Fruit fly (Drosophila melanogaster) whole organism, embryonic: Measurements from ENCODE around the gene CG43055.
A peak's percentile ranks its signal among the peaks of the same experiment; 100 is the strongest.

Experiments
- B-H2 ChIP-seq: fragments of 200-800 bp; sonication (Bioruptor generic); optimal IDR thresholded peaks from 2 replicates; lab custom pipeline; 2018; ENCODE audit warnings: missing biosample characterization, mild to moderate bottlenecking, missing genetic modification characterization
- Blimp-1 ChIP-seq: fragments of 200-800 bp; sonication (Bioruptor generic); optimal IDR thresholded peaks from 3 replicates; lab custom pipeline; 2018; ENCODE audit warnings: missing biosample characterization, missing genetic modification characterization, mild to moderate bottlenecking, moderate library complexity, missing genetic modification reagents
- CG10209 ChIP-seq: fragments of 200-800 bp; sonication (Bioruptor generic); optimal IDR thresholded peaks from 3 replicates; lab custom pipeline; 2017; ENCODE audit warnings: missing biosample characterization, mild to moderate bottlenecking, missing genetic modification characterization, missing genetic modification reagents
- CG11456 ChIP-seq: fragments of 200-800 bp; sonication (Bioruptor generic); IDR thresholded peaks from 3 replicates; pipeline ENCODE4 v1.3.6; 2022; ENCODE audit warnings: missing biosample characterization, missing genetic modification characterization
- CG11696 ChIP-seq: fragments of 200-800 bp; sonication (Bioruptor generic); IDR thresholded peaks from 2 replicates; pipeline ENCODE4 v1.3.6; 2022; ENCODE audit warnings: missing biosample characterization, missing genetic modification characterization
- CG12071 ChIP-seq: fragments of 200-800 bp; sonication (Bioruptor generic); optimal IDR thresholded peaks from 3 replicates; lab custom pipeline; 2018; ENCODE audit warnings: missing biosample characterization, mild to moderate bottlenecking, missing genetic modification characterization
- CG14014 ChIP-seq: fragments of 200-800 bp; sonication (Bioruptor generic); IDR thresholded peaks from 2 replicates; pipeline ENCODE4 v1.3.6; 2022; ENCODE audit warnings: missing biosample characterization, missing genetic modification characterization
- CG14710 ChIP-seq: fragments of 200-800 bp; sonication (Bioruptor generic); optimal IDR thresholded peaks from 3 replicates; lab custom pipeline; 2019; ENCODE audit warnings: missing biosample characterization, mild to moderate bottlenecking, missing genetic modification characterization, moderate library complexity
- CG15269 ChIP-seq: fragments of 200-800 bp; sonication (Bioruptor generic); optimal IDR thresholded peaks from 2 replicates; lab custom pipeline; 2018; ENCODE audit warnings: missing biosample characterization, mild to moderate bottlenecking, missing genetic modification characterization, moderate library complexity
- CG15514 ChIP-seq: fragments of 200-800 bp; sonication (Bioruptor generic); optimal IDR thresholded peaks from 3 replicates; lab custom pipeline; 2017; ENCODE audit warnings: missing biosample characterization, missing genetic modification characterization, mild to moderate bottlenecking, moderate library complexity, missing genetic modification reagents
- CG17361 ChIP-seq: fragments of 200-800 bp; sonication (Bioruptor generic); IDR thresholded peaks from 3 replicates; pipeline ENCODE4 v1.3.6; 2022; ENCODE audit warnings: missing biosample characterization, missing genetic modification characterization
- CG17612 ChIP-seq: fragments of 200-800 bp; sonication (Bioruptor generic); IDR thresholded peaks from 2 replicates; pipeline ENCODE4 v1.3.6; 2022; ENCODE audit warnings: missing biosample characterization, missing genetic modification characterization
- CG2120 ChIP-seq: fragments of 200-800 bp; sonication (Bioruptor generic); optimal IDR thresholded peaks from 3 replicates; lab custom pipeline; 2016; ENCODE audit warnings: missing biosample characterization, missing genetic modification characterization
- CG2712 ChIP-seq: fragments of 200-800 bp; optimal IDR thresholded peaks from 3 replicates; lab custom pipeline; 2019; ENCODE audit warnings: missing biosample characterization, mild to moderate bottlenecking, missing genetic modification characterization, moderate library complexity
- CG3065 ChIP-seq: fragments of 200-800 bp; sonication (Bioruptor generic); optimal IDR thresholded peaks from 2 replicates; lab custom pipeline; 2016; ENCODE audit warnings: missing biosample characterization, missing genetic modification characterization
- CG34376 ChIP-seq: fragments of 200-800 bp; sonication (Bioruptor generic); optimal IDR thresholded peaks from 2 replicates; lab custom pipeline; 2018; ENCODE audit warnings: missing biosample characterization, mild to moderate bottlenecking, missing genetic modification characterization
- CG34422 ChIP-seq: fragments of 200-800 bp; sonication (Bioruptor generic); IDR thresholded peaks from 3 replicates; pipeline ENCODE4 v1.3.6; 2022; ENCODE audit warnings: missing biosample characterization, missing genetic modification characterization
- CG6854 ChIP-seq: fragments of 200-800 bp; sonication (Bioruptor generic); optimal IDR thresholded peaks from 3 replicates; lab custom pipeline; 2017; ENCODE audit warnings: missing biosample characterization, mild to moderate bottlenecking, missing genetic modification characterization
- CG8290 ChIP-seq, 3 experiments: fragments of 200-800 bp; sonication (Bioruptor generic); optimal IDR thresholded peaks; 2 replicates each; lab custom pipeline; 2016 to 2019; ENCODE audit warnings: missing biosample characterization in 3 of 3, missing genetic modification characterization in 3 of 3, mild to moderate bottlenecking in 2 of 3, moderate library complexity in 1 of 3
- Deaf1 ChIP-seq: fragments of 200-800 bp; optimal IDR thresholded peaks from 3 replicates; lab custom pipeline; 2019; ENCODE audit warnings: missing biosample characterization, mild to moderate bottlenecking, missing genetic modification characterization, moderate library complexity
- Dp ChIP-seq: fragments of 200-800 bp; sonication (Bioruptor generic); optimal IDR thresholded peaks from 2 replicates; lab custom pipeline; 2018; ENCODE audit warnings: missing biosample characterization, mild to moderate bottlenecking, missing genetic modification characterization, moderate library complexity
- Dref ChIP-seq: fragments of 200-800 bp; sonication (Bioruptor generic); IDR thresholded peaks from 2 replicates; pipeline ENCODE4 v1.3.6; 2022; ENCODE audit warnings: missing biosample characterization, missing genetic modification characterization
- E2f2 ChIP-seq: fragments of 200-800 bp; sonication (Bioruptor generic); IDR thresholded peaks from 2 replicates; pipeline ENCODE4 v1.3.6; 2022; ENCODE audit warnings: missing biosample characterization, missing genetic modification characterization
- ERR ChIP-seq: fragments of 200-800 bp; sonication (Bioruptor generic); optimal IDR thresholded peaks from 2 replicates; lab custom pipeline; 2016; ENCODE audit warnings: missing biosample characterization, missing genetic modification characterization
- Eip74EF ChIP-seq, 2 experiments: fragments of 200-800 bp in 1 of 2; fragments of >200 bp in 1 of 2; sonication (Bioruptor generic) in 1 of 2; optimal IDR thresholded peaks; 2 replicates each; lab custom pipeline; 2017 to 2019; ENCODE audit warnings: missing biosample characterization in 2 of 2, missing genetic modification characterization in 2 of 2, mild to moderate bottlenecking in 1 of 2, moderate library complexity in 1 of 2
- Ets97D ChIP-seq: fragments of 200-800 bp; sonication (Bioruptor generic); optimal IDR thresholded peaks from 3 replicates; lab custom pipeline; 2016; ENCODE audit warnings: missing biosample characterization, missing genetic modification characterization
- Fer1 ChIP-seq: fragments of 200-800 bp; sonication (Bioruptor generic); optimal IDR thresholded peaks from 2 replicates; lab custom pipeline; 2017; ENCODE audit warnings: missing biosample characterization, mild to moderate bottlenecking, missing genetic modification characterization
- Fer3 ChIP-seq: fragments of 200-800 bp; sonication (Bioruptor generic); optimal IDR thresholded peaks from 2 replicates; lab custom pipeline; 2018; ENCODE audit warnings: missing biosample characterization, mild to moderate bottlenecking, missing genetic modification characterization, moderate library complexity
- HLH3B ChIP-seq: fragments of 200-800 bp; sonication (Bioruptor generic); IDR thresholded peaks from 2 replicates; pipeline ENCODE4 v1.3.6; 2022; ENCODE audit warnings: missing biosample characterization, missing genetic modification characterization
- MESR4 ChIP-seq: fragments of 200-800 bp; sonication (Bioruptor generic); optimal IDR thresholded peaks from 2 replicates; lab custom pipeline; 2018; ENCODE audit warnings: missing biosample characterization, mild to moderate bottlenecking, missing genetic modification characterization, moderate library complexity
- NFAT ChIP-seq: fragments of 200-800 bp; sonication (Bioruptor generic); IDR thresholded peaks from 2 replicates; pipeline ENCODE4 v1.3.6; 2022; ENCODE audit warnings: missing biosample characterization, missing genetic modification characterization
- Rx ChIP-seq: fragments of 200-800 bp; sonication (Bioruptor generic); IDR thresholded peaks from 2 replicates; pipeline ENCODE4 v1.3.6; 2022; ENCODE audit warnings: missing biosample characterization, missing genetic modification characterization
- YL-1 ChIP-seq: fragments of 200-800 bp; sonication (Bioruptor generic); optimal IDR thresholded peaks from 3 replicates; lab custom pipeline; 2017; ENCODE audit warnings: missing biosample characterization, mild to moderate bottlenecking, missing genetic modification characterization
- ash1 ChIP-seq: fragments of 200-800 bp; sonication (Bioruptor generic); optimal IDR thresholded peaks from 2 replicates; lab custom pipeline; 2018; ENCODE audit warnings: missing biosample characterization, mild to moderate bottlenecking, missing genetic modification characterization
- bbx ChIP-seq: fragments of 200-800 bp; sonication (Bioruptor generic); IDR thresholded peaks from 2 replicates; pipeline ENCODE4 v1.3.6; 2022; ENCODE audit warnings: missing biosample characterization, missing genetic modification characterization; ENCODE audit not compliant: partially characterized antibody
- bcd ChIP-seq: fragments of 200-800 bp; sonication (Bioruptor generic); optimal IDR thresholded peaks from 2 replicates; lab custom pipeline; 2017; ENCODE audit warnings: missing biosample characterization, mild to moderate bottlenecking, missing genetic modification characterization
- chinmo ChIP-seq: fragments of 200-800 bp; sonication (Bioruptor generic); IDR thresholded peaks from 4 replicates; pipeline ENCODE4 v1.3.6; 2022; ENCODE audit warnings: missing biosample characterization, missing genetic modification characterization; ENCODE audit not compliant: partially characterized antibody
- ci ChIP-seq: fragments of 200-800 bp; sonication (Bioruptor generic); IDR thresholded peaks from 3 replicates; pipeline ENCODE4 v1.3.6; 2022; ENCODE audit warnings: missing biosample characterization, missing genetic modification characterization
- ftz-f1 ChIP-seq: fragments of 200-800 bp; sonication (Bioruptor generic); optimal IDR thresholded peaks from 2 replicates; lab custom pipeline; 2016; ENCODE audit warnings: missing biosample characterization, missing genetic modification characterization
- gfzf ChIP-seq: fragments of 200-800 bp; sonication (Bioruptor generic); optimal IDR thresholded peaks from 2 replicates; lab custom pipeline; 2016; ENCODE audit warnings: missing biosample characterization, mild to moderate bottlenecking, missing genetic modification characterization, moderate library complexity
- nom ChIP-seq: fragments of 200-800 bp; sonication (Bioruptor generic); optimal IDR thresholded peaks from 2 replicates; lab custom pipeline; 2017; ENCODE audit warnings: missing biosample characterization, missing genetic modification characterization, mild to moderate bottlenecking, moderate library complexity, missing genetic modification reagents
- onecut ChIP-seq: fragments of 200-800 bp; sonication (Bioruptor generic); IDR thresholded peaks from 2 replicates; pipeline ENCODE4 v1.3.6; 2022; ENCODE audit warnings: missing biosample characterization, missing genetic modification characterization
- peb ChIP-seq: fragments of 200-800 bp; sonication (Bioruptor generic); IDR thresholded peaks from 2 replicates; pipeline ENCODE4 v1.3.6; 2022; ENCODE audit warnings: missing biosample characterization, missing genetic modification characterization
- rib ChIP-seq: fragments of 200-800 bp; sonication (Bioruptor generic); IDR thresholded peaks from 2 replicates; pipeline ENCODE4 v1.3.6; 2022; ENCODE audit warnings: missing biosample characterization, missing genetic modification characterization
- run ChIP-seq: fragments of 200-800 bp; sonication (Bioruptor generic); optimal IDR thresholded peaks from 3 replicates; lab custom pipeline; 2018; ENCODE audit warnings: missing biosample characterization, mild to moderate bottlenecking, missing genetic modification characterization
- slbo ChIP-seq: fragments of 200-800 bp; sonication (Bioruptor generic); IDR thresholded peaks from 2 replicates; pipeline ENCODE4 v1.3.6; 2022; ENCODE audit warnings: missing biosample characterization, missing genetic modification characterization
- sob ChIP-seq: fragments of 200-800 bp; sonication (Bioruptor generic); IDR thresholded peaks from 2 replicates; pipeline ENCODE4 v1.3.6; 2022; ENCODE audit warnings: missing biosample characterization, missing genetic modification characterization
- sug ChIP-seq: fragments of 200-800 bp; optimal IDR thresholded peaks from 2 replicates; lab custom pipeline; 2019; ENCODE audit warnings: missing biosample characterization, mild to moderate bottlenecking, missing genetic modification characterization, moderate library complexity
- zfh1 ChIP-seq: fragments of 200-800 bp; sonication (Bioruptor generic); IDR thresholded peaks from 3 replicates; pipeline ENCODE4 v1.3.6; 2022; ENCODE audit warnings: missing biosample characterization, missing genetic modification characterization

The CG43055 gene

DNA sequence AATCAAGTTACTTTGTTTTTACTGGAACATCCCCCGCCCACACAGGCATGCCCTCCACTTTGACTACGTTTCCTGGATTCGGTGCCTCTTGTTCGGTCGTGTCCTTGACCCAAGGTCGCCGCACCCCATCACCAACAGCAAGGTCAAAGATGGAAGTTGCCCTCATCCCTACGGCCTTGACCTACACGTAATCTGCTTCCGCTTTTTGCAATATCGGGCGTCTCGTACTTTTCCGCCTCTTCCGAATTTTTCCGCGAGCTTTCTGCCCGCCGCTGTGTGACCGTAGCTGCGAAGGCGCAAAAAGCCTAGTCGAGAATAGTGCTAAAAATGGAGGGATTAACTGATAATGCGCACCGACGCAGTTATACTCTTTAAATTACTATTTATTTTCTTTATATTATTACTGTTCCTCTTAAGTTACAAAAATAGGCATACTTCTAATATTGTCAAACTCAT, 45.6 kb downstream of the CG43055 start, which contains the start of gene Gs1l (continued):
- TF ChIP-seq NFAT (GFP tag; lab: Robert Waterston, UW) (peak; percentile 94), MESR4 (GFP tag; lab: Kevin White, UChicago) (peak; percentile 35), CG14014 (GFP tag; lab: Robert Waterston, UW) (peak; percentile 35; the same call in 1 of the 2 replicates), Dp (GFP tag; lab: Kevin White, UChicago) (peak; percentile 54), Fer3 (peak; percentile 5), onecut (GFP tag; lab: Robert Waterston, UW) (no peak), CG15514 (peak; percentile 37), Ets97D (GFP tag; lab: Kevin White, UChicago) (peak; percentile 5), HLH3B (GFP tag; lab: Robert Waterston, UW) (no peak), YL-1 (GFP tag; lab: Kevin White, UChicago) (peak; percentile 18), bcd (peak; percentile 45), CG17612 (no peak), CG34376 (peak; percentile 36), CG15269 (tag; lab: Kevin White, UChicago) (peak; percentile 49), Rx (no peak), ERR (GFP tag; lab: Kevin White, UChicago) (peak; percentile 88), Blimp-1 (GFP tag; lab: Kevin White, UChicago) (peak; percentile 22), CG11696 (GFP tag; lab: Robert Waterston, UW) (0 out of 2 replicates have a peak, but pooled peaks have one; percentile 8), CG12071 (GFP tag; lab: Kevin White, UChicago) (no peak), Dref (GFP tag; lab: Robert Waterston, UW) (0 out of 2 replicates have a peak, but pooled peaks have one; percentile 28), peb (GFP tag; lab: Robert Waterston, UW) (no peak), ftz-f1 (GFP tag; lab: Kevin White, UChicago) (peak; percentile 88), ci (peak; percentile 47; the same call in 2 of the 3 replicates), CG10209 (no peak), CG34422 (peak; percentile 36; the same call in 1 of the 3 replicates), CG3065 (no peak), Deaf1 (tag; lab: Kevin White, UChicago) (peak; percentile 23), E2f2 (peak; percentile 77), sob (peak; percentile 38; the same call in 1 of the 2 replicates), ash1 (no peak), Fer1 (peak; percentile 42), nom (GFP tag; lab: Kevin White, UChicago) (no peak), rib (GFP tag; lab: Robert Waterston, UW) (peak; percentile 71), CG6854 (peak; percentile 18), gfzf (GFP tag; lab: Kevin White, UChicago) (peak; percentile 75), CG8290 (GFP tag; optimal IDR thresholded peaks at IDR 0.05; lab: Kevin White, UChicago) (no peak), CG8290 (tag; optimal IDR thresholded peaks at IDR 0.05; lab: Kevin White, UChicago) (peak in 1 of 2 experiments; percentile 49), slbo (GFP tag; lab: Robert Waterston, UW) (peak; percentile 47; the same call in 1 of the 2 replicates), sug (peak; percentile 22), bbx (GFP tag; lab: Robert Waterston, UW) (peak; percentile 42; the same call in 1 of the 2 replicates), CG2712 (tag; lab: Kevin White, UChicago) (peak; percentile 34), zfh1 (GFP tag; lab: Robert Waterston, UW) (no peak), chinmo (GFP tag; lab: Robert Waterston, UW) (0 out of 4 replicates have a peak, but pooled peaks have one; percentile 5), CG2120 (peak; percentile 24), Eip74EF (GFP tag; optimal IDR thresholded peaks at IDR 0.05; lab: Kevin White, UChicago) (peak in 1 of 2 experiments; percentile 68), CG17361 (GFP tag; lab: Robert Waterston, UW) (0 out of 3 replicates have a peak, but pooled peaks have one; percentile 15), run (no peak), CG14710 (tag; lab: Kevin White, UChicago) (peak; percentile 16), B-H2 (GFP tag; lab: Kevin White, UChicago) (peak; percentile 66), CG11456 (GFP tag; lab: Robert Waterston, UW) (no peak)
